Worm (Caenorhabditis elegans) whole organism, young adult: ENCODE results near the gene ensh-1.

Experiments
- Y53G8AR.9 ChIP-seq: fragments of 200-800 bp; sonication (Bioruptor generic); conservative IDR thresholded peaks from 2 replicates; pipeline ENCODE4 v1.3.6; 2022; ENCODE audit warnings: missing genetic modification reagents, missing genetic modification characterization, missing compliant biosample characterization
- hrde-1 ChIP-seq: sonication (generic microtip); optimal IDR thresholded peaks from 2 replicates; lab custom pipeline; 2016; ENCODE audit warnings: missing genetic modification characterization, mild to moderate bottlenecking, missing compliant biosample characterization, moderate library complexity, missing genotype, missing genetic modification reagents, borderline replicate concordance

DNA sequence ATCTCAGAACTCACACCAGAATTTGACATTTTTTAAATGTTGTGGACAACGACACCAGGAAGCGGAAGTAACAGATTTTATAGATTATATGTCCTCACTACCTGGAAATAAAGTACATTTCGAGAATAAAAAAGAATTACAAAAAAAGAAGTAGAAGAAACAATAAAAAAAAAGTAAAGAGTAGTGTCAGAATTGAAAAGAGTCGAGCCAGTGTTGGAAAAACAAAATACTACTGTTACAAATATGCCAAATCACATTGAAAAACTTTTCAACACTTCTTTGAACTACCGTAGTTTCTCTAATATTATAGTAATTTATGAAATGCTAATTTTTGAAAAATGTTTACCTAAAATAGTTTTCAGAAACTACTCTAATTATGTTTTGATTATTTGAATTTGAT lies 30.4 kb upstream of the ensh-1 start, which contains the start of gene C06E2.1:
- TF ChIP-seq hrde-1 (tag; lab: Kevin White, UChicago) (no peak), Y53G8AR.9 (GFP tag; lab: Robert Waterston, UW) (no peak)
